Worm (Caenorhabditis elegans) whole organism, L2 larva: ENCODE data around the gene fbxa-18.
A peak's percentile ranks its signal among the peaks of the same experiment; 100 is the strongest.

ENCODE experiments used
- R02D3.7 ChIP-seq: fragments of 150-350 bp; optimal IDR thresholded peaks from 2 replicates; lab custom pipeline; 2014; ENCODE audit warnings: missing biosample characterization, missing genetic modification characterization
- Y55F3AM.14 ChIP-seq: fragments of 200-800 bp; sonication (Bioruptor generic); optimal IDR thresholded peaks from 2 replicates; lab custom pipeline; 2018; ENCODE audit warnings: mild to moderate bottlenecking, missing genetic modification characterization, missing compliant biosample characterization
- ZK546.5 ChIP-seq: sonication (generic microtip); optimal IDR thresholded peaks from 2 replicates; lab custom pipeline; 2017; ENCODE audit warnings: missing biosample characterization, missing genetic modification characterization
- alr-1 ChIP-seq: fragments of 150-350 bp; optimal IDR thresholded peaks from 2 replicates; lab custom pipeline; 2014; ENCODE audit warnings: missing biosample characterization, missing genetic modification characterization
- aly-2 ChIP-seq: fragments of 150-350 bp; optimal IDR thresholded peaks from 2 replicates; lab custom pipeline; 2014; ENCODE audit warnings: missing biosample characterization, missing genetic modification characterization
- ama-1 ChIP-seq: fragments of 150-350 bp; optimal IDR thresholded peaks from 2 replicates; lab custom pipeline; 2018; ENCODE audit warnings: inconsistent platforms
- ceh-16 ChIP-seq: fragments of 150-350 bp; optimal IDR thresholded peaks from 2 replicates; lab custom pipeline; 2014; ENCODE audit warnings: missing biosample characterization, missing genetic modification characterization
- crh-2 ChIP-seq: sonication (generic microtip); optimal IDR thresholded peaks from 2 replicates; lab custom pipeline; 2017; ENCODE audit warnings: missing biosample characterization, missing genetic modification characterization
- dmd-4 ChIP-seq: sonication (generic microtip); optimal IDR thresholded peaks from 2 replicates; lab custom pipeline; 2017; ENCODE audit warnings: missing biosample characterization, missing genetic modification characterization
- fos-1 ChIP-seq: fragments of 150-350 bp; optimal IDR thresholded peaks from 2 replicates; lab custom pipeline; 2014; ENCODE audit warnings: missing biosample characterization, missing genetic modification characterization
- gmeb-1 ChIP-seq: fragments of 150-350 bp; optimal IDR thresholded peaks from 2 replicates; lab custom pipeline; 2014; ENCODE audit warnings: missing biosample characterization, missing genetic modification characterization
- lin-39 ChIP-seq: fragments of 150-350 bp; optimal IDR thresholded peaks from 2 replicates; lab custom pipeline; 2014; ENCODE audit warnings: missing biosample characterization, missing genetic modification reagents, missing genetic modification characterization
- lsy-2 ChIP-seq, 2 experiments: fragments of 150-350 bp in 1 of 2; sonication (generic microtip) in 1 of 2; optimal IDR thresholded peaks; 2 replicates each; lab custom pipeline; 2014 to 2017; ENCODE audit warnings: missing biosample characterization in 2 of 2, missing genetic modification characterization in 2 of 2
- mab-5 ChIP-seq: fragments of 150-350 bp; optimal IDR thresholded peaks from 2 replicates; lab custom pipeline; 2014; ENCODE audit warnings: missing biosample characterization, missing genetic modification characterization
- mbf-1 ChIP-seq: sonication (generic microtip); optimal IDR thresholded peaks from 2 replicates; lab custom pipeline; 2017; ENCODE audit warnings: missing biosample characterization, missing genetic modification characterization
- mdl-1 ChIP-seq, 2 experiments: fragments of 150-350 bp in 1 of 2; sonication (generic microtip) in 1 of 2; optimal IDR thresholded peaks; 2 replicates each; lab custom pipeline; 2017; ENCODE audit warnings: missing biosample characterization in 2 of 2, missing genetic modification characterization in 2 of 2
- nhr-10 ChIP-seq: sonication (generic microtip); optimal IDR thresholded peaks from 2 replicates; lab custom pipeline; 2017; ENCODE audit warnings: missing biosample characterization, missing genetic modification characterization
- nhr-12 ChIP-seq: fragments of 150-350 bp; optimal IDR thresholded peaks from 2 replicates; lab custom pipeline; 2014; ENCODE audit warnings: missing biosample characterization, missing genetic modification characterization
- nhr-129 ChIP-seq: fragments of 150-350 bp; optimal IDR thresholded peaks from 2 replicates; lab custom pipeline; 2014; ENCODE audit warnings: missing biosample characterization, missing genetic modification characterization
- nhr-21 ChIP-seq: fragments of 150-350 bp; optimal IDR thresholded peaks from 2 replicates; lab custom pipeline; 2014; ENCODE audit warnings: missing biosample characterization, missing genetic modification characterization
- nhr-23 ChIP-seq: fragments of 150-350 bp; optimal IDR thresholded peaks from 2 replicates; lab custom pipeline; 2014; ENCODE audit warnings: missing biosample characterization, missing genetic modification reagents, missing genetic modification characterization
- nhr-25 ChIP-seq: fragments of 150-350 bp; sonication (generic microtip); optimal IDR thresholded peaks from 3 replicates; lab custom pipeline; 2014; ENCODE audit warnings: missing biosample characterization, missing genetic modification characterization
- nhr-77 ChIP-seq: fragments of 150-350 bp; optimal IDR thresholded peaks from 2 replicates; lab custom pipeline; 2014; ENCODE audit warnings: missing biosample characterization, missing genetic modification characterization
- peb-1 ChIP-seq: fragments of 150-350 bp; optimal IDR thresholded peaks from 2 replicates; lab custom pipeline; 2014; ENCODE audit warnings: missing biosample characterization, missing genetic modification characterization
- sem-4 ChIP-seq: fragments of 150-350 bp; optimal IDR thresholded peaks from 2 replicates; lab custom pipeline; 2014; ENCODE audit warnings: missing biosample characterization, missing genetic modification reagents, missing genetic modification characterization
- skn-1 ChIP-seq: sonication (generic microtip); optimal IDR thresholded peaks from 2 replicates; lab custom pipeline; 2017; ENCODE audit warnings: missing biosample characterization, missing genetic modification characterization
- sma-3 ChIP-seq: sonication (generic microtip); optimal IDR thresholded peaks from 2 replicates; lab custom pipeline; 2016; ENCODE audit warnings: missing genetic modification reagents, missing genetic modification characterization, missing compliant biosample characterization
- sma-9 ChIP-seq, 2 experiments: fragments of 150-350 bp in 1 of 2; sonication (generic microtip) in 1 of 2; optimal IDR thresholded peaks; 2 replicates each; lab custom pipeline; 2014 to 2016; ENCODE audit warnings: missing genetic modification characterization in 2 of 2, mild to moderate bottlenecking in 1 of 2, missing biosample characterization in 1 of 2, missing compliant biosample characterization in 1 of 2, missing genetic modification reagents in 1 of 2, moderate library complexity in 1 of 2
- unc-39 ChIP-seq: fragments of 150-350 bp; optimal IDR thresholded peaks from 2 replicates; lab custom pipeline; 2014; ENCODE audit warnings: missing biosample characterization, missing genetic modification characterization
- unc-55 ChIP-seq: fragments of 150-350 bp; sonication (generic microtip); optimal IDR thresholded peaks from 3 replicates; lab custom pipeline; 2014; ENCODE audit warnings: missing biosample characterization, missing genetic modification reagents, missing genetic modification characterization
- unc-62 ChIP-seq: fragments of 150-350 bp; optimal IDR thresholded peaks from 2 replicates; lab custom pipeline; 2014; ENCODE audit warnings: missing biosample characterization, missing genetic modification reagents, missing genetic modification characterization
- zag-1 ChIP-seq: fragments of 150-350 bp; optimal IDR thresholded peaks from 2 replicates; lab custom pipeline; 2014; ENCODE audit warnings: missing biosample characterization, missing genetic modification characterization
- ztf-1 ChIP-seq: fragments of 200-800 bp; sonication (Bioruptor generic); conservative IDR thresholded peaks from 2 replicates; pipeline ENCODE4 v1.3.6; 2022; ENCODE audit warnings: missing genetic modification characterization, missing compliant biosample characterization
- ztf-11 ChIP-seq: sonication (generic microtip); optimal IDR thresholded peaks from 2 replicates; lab custom pipeline; 2017; ENCODE audit warnings: missing biosample characterization, missing genetic modification characterization
- ztf-4 ChIP-seq: fragments of 150-350 bp; optimal IDR thresholded peaks from 2 replicates; lab custom pipeline; 2014; ENCODE audit warnings: missing biosample characterization, missing genetic modification characterization

fbxa-18 gene

ce11 chrV:16142371-16142770, at the start of gene fbxa-18:
Gene fbxa-18, plus strand, starts transcription at chrV:16142671.
- TF ChIP-seq nhr-21, result no peak
- no peak for TF ChIP-seq nhr-25 (tag; lab: Kevin White, UChicago)
- no peak for TF ChIP-seq alr-1 (tag; lab: Kevin White, UChicago)
- TF ChIP-seq nhr-23, result no peak

ce11 chrV:16094284-16094683, 48.2 kb upstream of the fbxa-18 start, which contains the start of gene F22B8.7:
Gene F22B8.7, plus strand, starts transcription at chrV:16094584.
- no peak for TF ChIP-seq lsy-2 (tag; optimal IDR thresholded peaks at IDR 0.05; lab: Kevin White, UChicago)
- TF ChIP-seq ZK546.5 (tag; lab: Kevin White, UChicago), result no peak
- TF ChIP-seq nhr-77, result no peak
- no peak for TF ChIP-seq sem-4 (tag; lab: Kevin White, UChicago)
- TF ChIP-seq unc-55 (GFP tag; lab: Kevin White, UChicago), result no peak
- TF ChIP-seq nhr-10 (tag; lab: Kevin White, UChicago), result no peak
- TF ChIP-seq R02D3.7 (tag; lab: Kevin White, UChicago), result no peak
- no peak for TF ChIP-seq skn-1

ce11 chrV:16094862-16095261, 47.6 kb upstream of the fbxa-18 start:
- TF ChIP-seq nhr-129 (peak; percentile 47), unc-55 (GFP tag; lab: Kevin White, UChicago) (no peak), fos-1 (tag; lab: Kevin White, UChicago) (peak; percentile 26), ama-1 (lab: Kevin White, UChicago) (no peak), ztf-4 (no peak), Y55F3AM.14 (GFP tag; lab: Kevin White, UChicago) (no peak), unc-62 (GFP tag; lab: Kevin White, UChicago) (no peak), sma-9 (GFP tag; optimal IDR thresholded peaks at IDR 0.05; lab: Kevin White, UChicago) (peak; percentile 57), sma-9 (tag; optimal IDR thresholded peaks at IDR 0.05; lab: Kevin White, UChicago) (no peak), zag-1 (tag; lab: Kevin White, UChicago) (no peak), crh-2 (tag; lab: Kevin White, UChicago) (no peak)

ce11 chrV:16099441-16099840, 43.0 kb upstream of the fbxa-18 start, which contains the start of gene str-7:
Gene str-7, minus strand, starts transcription at chrV:16099541.
- TF ChIP-seq nhr-12 (tag; lab: Kevin White, UChicago), result no peak
- no peak for TF ChIP-seq R02D3.7 (tag; lab: Kevin White, UChicago)
- TF ChIP-seq ama-1 (lab: Kevin White, UChicago), result no peak
- TF ChIP-seq mdl-1 (tag; optimal IDR thresholded peaks at IDR 0.05; lab: Kevin White, UChicago), result no peak
- no peak for TF ChIP-seq nhr-129
- TF ChIP-seq ceh-16, result no peak
- TF ChIP-seq aly-2, result no peak
- TF ChIP-seq ztf-1, result no peak
- no peak for TF ChIP-seq lin-39 (tag; lab: Kevin White, UChicago)
- no peak for TF ChIP-seq sma-9 (GFP tag; optimal IDR thresholded peaks at IDR 0.05; lab: Kevin White, UChicago)
- TF ChIP-seq sma-9 (tag; optimal IDR thresholded peaks at IDR 0.05; lab: Kevin White, UChicago), result no peak
- TF ChIP-seq skn-1, result no peak
- TF ChIP-seq crh-2 (tag; lab: Kevin White, UChicago), result no peak
- no peak for TF ChIP-seq peb-1 (tag; lab: Kevin White, UChicago)
- no peak for TF ChIP-seq alr-1 (tag; lab: Kevin White, UChicago)
- TF ChIP-seq unc-39 (tag; lab: Kevin White, UChicago), result no peak
- no peak for TF ChIP-seq mbf-1 (tag; lab: Kevin White, UChicago)
- no peak for TF ChIP-seq zag-1 (tag; lab: Kevin White, UChicago)
- no peak for TF ChIP-seq dmd-4 (tag; lab: Kevin White, UChicago)
- TF ChIP-seq ztf-11 (tag; lab: Kevin White, UChicago), result no peak

ce11 chrV:16100103-16100730, 42.3 kb upstream of the fbxa-18 start, which contains the start of gene cth-1:
Gene cth-1, plus strand, starts transcription at chrV:16100680.
- TF ChIP-seq alr-1 (tag; lab: Kevin White, UChicago) (no peak), sma-9 (GFP tag; optimal IDR thresholded peaks at IDR 0.05; lab: Kevin White, UChicago) (peak; percentile 84), sma-9 (tag; optimal IDR thresholded peaks at IDR 0.05; lab: Kevin White, UChicago) (no peak), gmeb-1 (tag; lab: Kevin White, UChicago) (no peak), ZK546.5 (tag; lab: Kevin White, UChicago) (no peak), R02D3.7 (tag; lab: Kevin White, UChicago) (no peak), unc-55 (GFP tag; lab: Kevin White, UChicago) (no peak), sma-3 (GFP tag; lab: Kevin White, UChicago) (no peak), mab-5 (tag; lab: Kevin White, UChicago) (no peak), fos-1 (tag; lab: Kevin White, UChicago) (peak; percentile 37)
